Fruit fly (Drosophila melanogaster) Kc167 (cell line): Measurements from ENCODE around the gene CG8051.

Experiments used
- Myc ChIP-seq: fragments of >200 bp; optimal IDR thresholded peaks from 2 replicates; lab custom pipeline; 2017; ENCODE audit warnings: missing external identifiers
- Sin3A ChIP-seq: fragments of >200 bp; optimal IDR thresholded peaks from 2 replicates; lab custom pipeline; 2018; ENCODE audit warnings: missing external identifiers
- h ChIP-seq: fragments of >200 bp; optimal IDR thresholded peaks from 3 replicates; lab custom pipeline; 2018; ENCODE audit warnings: missing external identifiers
- insv ChIP-seq: fragments of >200 bp; optimal IDR thresholded peaks from 3 replicates; lab custom pipeline; 2018; ENCODE audit warnings: missing external identifiers
- psq ChIP-seq: fragments of >200 bp; optimal IDR thresholded peaks from 2 replicates; lab custom pipeline; 2017; ENCODE audit warnings: missing external identifiers
- ttk ChIP-seq: sonication (Bioruptor generic); optimal IDR thresholded peaks from 2 replicates; lab custom pipeline; 2017; ENCODE audit warnings: missing external identifiers

DNA sequence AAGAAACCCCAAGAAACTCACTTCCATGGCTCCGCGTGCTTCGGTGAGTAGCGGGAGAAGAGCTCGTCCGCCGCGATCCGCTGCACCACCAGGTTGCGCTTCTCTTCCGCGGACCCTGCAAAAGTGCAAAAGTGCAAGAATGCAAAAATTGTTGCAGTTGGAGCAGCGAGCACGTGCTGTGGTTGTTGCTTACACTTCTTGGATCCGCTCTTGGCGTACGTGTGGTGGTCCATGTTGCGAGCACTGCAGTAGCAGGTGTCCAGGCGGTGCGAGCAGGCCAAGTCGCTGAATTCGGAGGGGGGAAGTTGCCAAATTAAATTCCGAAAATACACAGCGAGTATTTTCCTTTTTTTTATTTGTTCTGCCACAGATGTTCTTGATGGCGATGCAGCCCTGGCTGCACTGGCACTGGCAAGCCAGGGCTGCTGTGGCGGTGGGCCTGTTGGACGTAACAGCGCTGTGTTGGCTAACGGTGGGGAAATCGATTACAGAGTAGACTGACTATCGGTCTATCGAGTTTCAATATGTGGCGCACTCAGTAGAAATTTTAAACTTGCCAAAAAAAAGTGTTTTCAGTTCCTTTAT, 39.1 kb downstream of the CG8051 start, which contains the start of gene CG8010:
- TF ChIP-seq insv (lab: Kevin White, UChicago): no peak
- no peak for TF ChIP-seq psq
- no peak for TF ChIP-seq Myc
- no peak for TF ChIP-seq ttk (lab: Kevin White, UChicago)
- TF ChIP-seq Sin3A: no peak
- TF ChIP-seq h (lab: Kevin White, UChicago): no peak
